Worm (Caenorhabditis elegans) whole organism, L4 larva: ENCODE measurements around the gene Y37E11AL.1.

Source experiments
- ctbp-1 ChIP-seq: fragments of 200-800 bp; sonication (Bioruptor generic); IDR thresholded peaks from 2 replicates; pipeline ENCODE4 v1.3.6; 2022; ENCODE audit warnings: missing genetic modification reagents, missing genetic modification characterization, missing compliant biosample characterization
- hif-1 ChIP-seq, 2 experiments: sonication (generic microtip); optimal IDR thresholded peaks; 2 replicates each; lab custom pipeline; 2016 to 2017; ENCODE audit warnings: missing compliant biosample characterization in 2 of 2, missing genetic modification characterization in 2 of 2, missing genetic modification reagents in 2 of 2, missing genotype in 2 of 2, mild to moderate bottlenecking in 1 of 2
- madf-9 ChIP-seq: fragments of 200-800 bp; sonication (Bioruptor generic); conservative IDR thresholded peaks from 2 replicates; pipeline ENCODE4 v1.3.6; 2022; ENCODE audit warnings: missing genetic modification reagents, missing genetic modification characterization, missing compliant biosample characterization
- nhr-111 ChIP-seq: fragments of 200-800 bp; sonication (Bioruptor generic); optimal IDR thresholded peaks from 2 replicates; lab custom pipeline; 2018; ENCODE audit warnings: mild to moderate bottlenecking, missing genetic modification characterization, missing compliant biosample characterization
- nhr-6 ChIP-seq: fragments of 150-350 bp; optimal IDR thresholded peaks from 2 replicates; lab custom pipeline; 2014; ENCODE audit warnings: missing biosample characterization, missing genetic modification characterization
- snpc-1.2 ChIP-seq: fragments of 200-800 bp; sonication (Bioruptor generic); IDR thresholded peaks from 2 replicates; pipeline ENCODE4 v1.3.6; 2022; ENCODE audit warnings: missing genetic modification reagents, missing genetic modification characterization, missing compliant biosample characterization
- ztf-11 ChIP-seq: fragments of 150-350 bp; optimal IDR thresholded peaks from 2 replicates; lab custom pipeline; 2014; ENCODE audit warnings: missing biosample characterization, missing genetic modification characterization

DNA sequence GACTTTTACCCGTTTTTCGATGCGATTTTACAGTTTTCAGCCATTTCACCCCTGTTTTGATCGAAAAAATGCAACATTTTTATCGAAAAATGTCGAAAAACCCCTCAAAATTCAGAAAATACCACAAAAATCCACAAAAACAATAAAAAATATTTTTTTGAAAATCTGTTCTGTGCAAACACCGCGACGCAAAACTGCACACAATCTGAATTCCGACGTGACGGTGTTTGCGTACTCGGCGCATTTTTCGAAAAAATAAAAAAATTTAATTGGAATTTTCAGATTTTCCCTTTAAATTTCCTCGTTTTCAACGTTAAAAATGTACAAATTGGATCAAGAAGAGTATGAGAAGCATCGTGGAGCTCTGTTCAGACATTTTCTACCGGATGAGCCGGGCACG, 16.5 kb downstream of the Y37E11AL.1 start, which contains the start of gene smgl-2:
- TF ChIP-seq nhr-6 (tag; lab: Kevin White, UChicago) (peak; percentile 10), madf-9 (GFP tag; lab: Robert Waterston, UW) (no peak), hif-1 (tag; optimal IDR thresholded peaks at IDR 0.05; lab: Kevin White, UChicago) (peak in 1 of 2 experiments; percentile 0), ztf-11 (no peak), snpc-1.2 (no peak), ctbp-1 (GFP tag; lab: Robert Waterston, UW) (no peak), nhr-111 (GFP tag; lab: Kevin White, UChicago) (no peak)
